Worm (Caenorhabditis elegans) whole organism, midembryonic: ENCODE results near the gene nish-1.

Source experiments
- T22C8.4 ChIP-seq: fragments of 200-800 bp; sonication (Bioruptor generic); IDR thresholded peaks from 2 replicates; pipeline ENCODE4 v1.3.6; 2022; ENCODE audit warnings: missing genetic modification characterization, missing compliant biosample characterization
- cog-1 ChIP-seq: sonication (generic microtip); optimal IDR thresholded peaks from 2 replicates; lab custom pipeline; 2016; ENCODE audit warnings: missing genetic modification characterization, missing compliant biosample characterization
- med-1 ChIP-seq: sonication (generic microtip); optimal IDR thresholded peaks from 2 replicates; lab custom pipeline; 2017; ENCODE audit warnings: missing genetic modification characterization, mild to moderate bottlenecking, missing compliant biosample characterization, antibody characterized with exemption, missing genetic modification reagents; ENCODE audit not compliant: insufficient read depth
- tab-1 ChIP-seq: fragments of 200-800 bp; sonication (Bioruptor generic); IDR thresholded peaks from 2 replicates; pipeline ENCODE4 v1.3.6; 2022; ENCODE audit warnings: missing genetic modification characterization, missing compliant biosample characterization

- TF ChIP-seq cog-1 (tag; lab: Kevin White, UChicago) = no peak
- no peak for TF ChIP-seq med-1 (GFP tag; lab: Kevin White, UChicago)
- TF ChIP-seq T22C8.4 (GFP tag; lab: Robert Waterston, UW) = no peak
- no peak for TF ChIP-seq tab-1
Observed at ce11 chrIV:10891993-10892392, 27.9 kb downstream of the nish-1 start, which contains the start of gene srlf-12.
